Worm (Caenorhabditis elegans) whole organism, late embryonic: Measurements from ENCODE around the gene EEED8.2.

Experiments
- C08G9.2 ChIP-seq: sonication (generic microtip); optimal IDR thresholded peaks from 2 replicates; lab custom pipeline; 2016; ENCODE audit warnings: mild to moderate bottlenecking, missing genetic modification characterization, moderate library complexity, missing compliant biosample characterization
- F13H6.1 ChIP-seq: sonication (generic microtip); optimal IDR thresholded peaks from 2 replicates; lab custom pipeline; 2016; ENCODE audit warnings: missing genetic modification characterization, missing compliant biosample characterization
- K02D7.2 ChIP-seq: sonication (generic microtip); optimal IDR thresholded peaks from 2 replicates; lab custom pipeline; 2017; ENCODE audit warnings: mild to moderate bottlenecking, missing genetic modification characterization, missing compliant biosample characterization
- K09A11.1 ChIP-seq: sonication (generic microtip); optimal IDR thresholded peaks from 2 replicates; lab custom pipeline; 2017; ENCODE audit warnings: antibody characterized with exemption, mild to moderate bottlenecking, missing genetic modification characterization, missing compliant biosample characterization; ENCODE audit not compliant: insufficient read depth
- ahr-1 ChIP-seq: sonication (generic microtip); optimal IDR thresholded peaks from 2 replicates; lab custom pipeline; 2016; ENCODE audit warnings: missing genetic modification characterization, missing compliant biosample characterization
- ama-1 ChIP-seq: fragments of 150-350 bp; optimal IDR thresholded peaks from 2 replicates; lab custom pipeline; 2014
- ceh-14 ChIP-seq: sonication (generic microtip); optimal IDR thresholded peaks from 2 replicates; lab custom pipeline; 2016; ENCODE audit warnings: missing genotype, missing genetic modification characterization, missing compliant biosample characterization
- ceh-18 ChIP-seq: sonication (generic microtip); optimal IDR thresholded peaks from 2 replicates; lab custom pipeline; 2016; ENCODE audit warnings: missing genetic modification characterization, missing compliant biosample characterization
- ceh-19 ChIP-seq: fragments of 200-800 bp; sonication (Bioruptor generic); optimal IDR thresholded peaks from 2 replicates; lab custom pipeline; 2018; ENCODE audit warnings: mild to moderate bottlenecking, missing genetic modification characterization, missing compliant biosample characterization
- ceh-2 ChIP-seq: sonication (generic microtip); optimal IDR thresholded peaks from 2 replicates; lab custom pipeline; 2016; ENCODE audit warnings: missing genotype, missing genetic modification characterization, missing compliant biosample characterization
- ceh-34 ChIP-seq: sonication (generic microtip); optimal IDR thresholded peaks from 2 replicates; lab custom pipeline; 2016; ENCODE audit warnings: mild to moderate bottlenecking, missing genetic modification characterization, missing compliant biosample characterization
- ceh-48 ChIP-seq: sonication (generic microtip); optimal IDR thresholded peaks from 2 replicates; lab custom pipeline; 2016; ENCODE audit warnings: missing genetic modification characterization, inconsistent platforms, missing compliant biosample characterization
- ceh-6 ChIP-seq: fragments of 200-800 bp; sonication (Bioruptor generic); optimal IDR thresholded peaks from 2 replicates; lab custom pipeline; 2018; ENCODE audit warnings: mild to moderate bottlenecking, missing genetic modification characterization, missing compliant biosample characterization
- ceh-9 ChIP-seq: sonication (generic microtip); optimal IDR thresholded peaks from 2 replicates; lab custom pipeline; 2016; ENCODE audit warnings: mild to moderate bottlenecking, missing genetic modification characterization, inconsistent platforms, missing compliant biosample characterization
- che-1 ChIP-seq: sonication (generic microtip); optimal IDR thresholded peaks from 2 replicates; lab custom pipeline; 2016; ENCODE audit warnings: mild to moderate bottlenecking, missing genetic modification characterization, missing compliant biosample characterization
- dmd-4 ChIP-seq: sonication (generic microtip); optimal IDR thresholded peaks from 2 replicates; lab custom pipeline; 2016; ENCODE audit warnings: borderline replicate concordance, missing genetic modification characterization, missing compliant biosample characterization
- dve-1 ChIP-seq: sonication (generic microtip); optimal IDR thresholded peaks from 2 replicates; lab custom pipeline; 2017; ENCODE audit warnings: antibody characterized with exemption, mild to moderate bottlenecking, missing genetic modification characterization, missing compliant biosample characterization
- elt-2 ChIP-seq: sonication (generic microtip); optimal IDR thresholded peaks from 2 replicates; lab custom pipeline; 2016; ENCODE audit warnings: missing genetic modification reagents, missing genetic modification characterization, missing compliant biosample characterization
- elt-4 ChIP-seq: sonication (generic microtip); optimal IDR thresholded peaks from 2 replicates; lab custom pipeline; 2016; ENCODE audit warnings: missing genetic modification characterization, missing compliant biosample characterization
- eyg-1 ChIP-seq: sonication (generic microtip); optimal IDR thresholded peaks from 2 replicates; lab custom pipeline; 2016; ENCODE audit warnings: missing genotype, missing genetic modification characterization, missing compliant biosample characterization
- fkh-10 ChIP-seq: fragments of 150-350 bp; optimal IDR thresholded peaks from 2 replicates; lab custom pipeline; 2014; ENCODE audit warnings: missing biosample characterization, missing genetic modification reagents, missing genetic modification characterization
- fkh-6 ChIP-seq: sonication (generic microtip); optimal IDR thresholded peaks from 2 replicates; lab custom pipeline; 2016; ENCODE audit warnings: missing genetic modification characterization, missing compliant biosample characterization
- gmeb-2 ChIP-seq: sonication (generic microtip); optimal IDR thresholded peaks from 2 replicates; lab custom pipeline; 2016; ENCODE audit warnings: missing genetic modification characterization, inconsistent platforms, missing compliant biosample characterization
- hlh-30 ChIP-seq: sonication (generic microtip); optimal IDR thresholded peaks from 2 replicates; lab custom pipeline; 2017; ENCODE audit warnings: antibody characterized with exemption, missing genetic modification characterization, missing compliant biosample characterization; ENCODE audit not compliant: insufficient read depth
- hlh-6 ChIP-seq: sonication (generic microtip); optimal IDR thresholded peaks from 2 replicates; lab custom pipeline; 2016; ENCODE audit warnings: missing genotype, missing genetic modification characterization, missing compliant biosample characterization
- hlh-8 ChIP-seq: sonication (generic microtip); optimal IDR thresholded peaks from 2 replicates; lab custom pipeline; 2016; ENCODE audit warnings: missing genotype, missing genetic modification characterization, missing compliant biosample characterization
- lim-6 ChIP-seq: sonication (generic microtip); optimal IDR thresholded peaks from 2 replicates; lab custom pipeline; 2016; ENCODE audit warnings: missing genetic modification characterization, missing compliant biosample characterization
- lin-11 ChIP-seq: fragments of 200-800 bp; sonication (Bioruptor generic); optimal IDR thresholded peaks from 2 replicates; lab custom pipeline; 2018; ENCODE audit warnings: mild to moderate bottlenecking, missing genetic modification characterization, missing compliant biosample characterization
- madf-2 ChIP-seq: sonication (generic microtip); optimal IDR thresholded peaks from 2 replicates; lab custom pipeline; 2017; ENCODE audit warnings: missing genetic modification characterization, missing compliant biosample characterization
- mec-3 ChIP-seq: sonication (generic microtip); optimal IDR thresholded peaks from 2 replicates; lab custom pipeline; 2016; ENCODE audit warnings: borderline replicate concordance, missing genetic modification characterization, missing compliant biosample characterization
- nfya-1 ChIP-seq: sonication (generic microtip); optimal IDR thresholded peaks from 2 replicates; lab custom pipeline; 2017; ENCODE audit warnings: missing genetic modification characterization, mild to moderate bottlenecking, missing compliant biosample characterization, antibody characterized with exemption, moderate library complexity
- nhr-11 ChIP-seq: fragments of 150-350 bp; optimal IDR thresholded peaks from 2 replicates; lab custom pipeline; 2014; ENCODE audit warnings: missing biosample characterization, missing genetic modification characterization
- nhr-232 ChIP-seq: sonication (generic microtip); optimal IDR thresholded peaks from 2 replicates; lab custom pipeline; 2016; ENCODE audit warnings: missing genetic modification characterization, missing compliant biosample characterization
- npax-4 ChIP-seq: sonication (generic microtip); optimal IDR thresholded peaks from 2 replicates; lab custom pipeline; 2016; ENCODE audit warnings: missing genetic modification characterization, missing compliant biosample characterization
- odd-2 ChIP-seq: sonication (generic microtip); optimal IDR thresholded peaks from 2 replicates; lab custom pipeline; 2017; ENCODE audit warnings: antibody characterized with exemption, mild to moderate bottlenecking, missing genetic modification characterization, missing compliant biosample characterization
- pag-3 ChIP-seq: sonication (generic microtip); optimal IDR thresholded peaks from 2 replicates; lab custom pipeline; 2016; ENCODE audit warnings: missing compliant biosample characterization, missing genetic modification characterization, borderline replicate concordance
- pat-9 ChIP-seq: fragments of 200-800 bp; sonication (Bioruptor generic); optimal IDR thresholded peaks from 2 replicates; lab custom pipeline; 2018; ENCODE audit warnings: mild to moderate bottlenecking, missing genetic modification characterization, moderate library complexity, missing compliant biosample characterization
- pha-2 ChIP-seq: sonication (generic microtip); optimal IDR thresholded peaks from 2 replicates; lab custom pipeline; 2017; ENCODE audit warnings: mild to moderate bottlenecking, missing genetic modification characterization, missing compliant biosample characterization
- pqm-1 ChIP-seq: sonication (generic microtip); optimal IDR thresholded peaks from 2 replicates; lab custom pipeline; 2016; ENCODE audit warnings: missing genetic modification characterization, missing compliant biosample characterization
- pros-1 ChIP-seq: fragments of 150-350 bp; optimal IDR thresholded peaks from 2 replicates; lab custom pipeline; 2014; ENCODE audit warnings: missing biosample characterization, missing genetic modification reagents, missing genetic modification characterization
- ref-2 ChIP-seq: sonication (generic microtip); optimal IDR thresholded peaks from 2 replicates; lab custom pipeline; 2016; ENCODE audit warnings: missing genetic modification characterization, missing compliant biosample characterization
- sox-4 ChIP-seq: sonication (generic microtip); optimal IDR thresholded peaks from 2 replicates; lab custom pipeline; 2017; ENCODE audit warnings: mild to moderate bottlenecking, missing genetic modification characterization, inconsistent platforms, missing compliant biosample characterization
- syd-9 ChIP-seq: sonication (generic microtip); optimal IDR thresholded peaks from 2 replicates; lab custom pipeline; 2016; ENCODE audit warnings: mild to moderate bottlenecking, missing genetic modification characterization, moderate library complexity, missing compliant biosample characterization
- tbx-2 ChIP-seq: sonication (generic microtip); optimal IDR thresholded peaks from 2 replicates; lab custom pipeline; 2016; ENCODE audit warnings: missing genetic modification characterization, missing compliant biosample characterization
- tbx-7 ChIP-seq: sonication (generic microtip); optimal IDR thresholded peaks from 2 replicates; lab custom pipeline; 2016; ENCODE audit warnings: missing genotype, missing genetic modification characterization, missing compliant biosample characterization
- unc-3 ChIP-seq, 2 experiments: fragments of 200-800 bp in 1 of 2; sonication (Bioruptor generic) in 1 of 2; sonication (generic microtip) in 1 of 2; conservative IDR thresholded peaks in 1 of 2; optimal IDR thresholded peaks in 1 of 2; 2 replicates each; pipeline versions ENCODE4 v1.3.6 to Lab custom; 2016 to 2022; ENCODE audit warnings: missing compliant biosample characterization in 2 of 2, missing genetic modification characterization in 2 of 2, missing genetic modification reagents in 1 of 2
- unc-55 ChIP-seq: sonication (generic microtip); optimal IDR thresholded peaks from 2 replicates; lab custom pipeline; 2017; ENCODE audit warnings: missing biosample characterization, missing genetic modification reagents, missing genetic modification characterization
- zip-5 ChIP-seq: sonication (generic microtip); optimal IDR thresholded peaks from 2 replicates; lab custom pipeline; 2016; ENCODE audit warnings: missing genetic modification characterization, missing compliant biosample characterization

Gene EEED8.2

DNA sequence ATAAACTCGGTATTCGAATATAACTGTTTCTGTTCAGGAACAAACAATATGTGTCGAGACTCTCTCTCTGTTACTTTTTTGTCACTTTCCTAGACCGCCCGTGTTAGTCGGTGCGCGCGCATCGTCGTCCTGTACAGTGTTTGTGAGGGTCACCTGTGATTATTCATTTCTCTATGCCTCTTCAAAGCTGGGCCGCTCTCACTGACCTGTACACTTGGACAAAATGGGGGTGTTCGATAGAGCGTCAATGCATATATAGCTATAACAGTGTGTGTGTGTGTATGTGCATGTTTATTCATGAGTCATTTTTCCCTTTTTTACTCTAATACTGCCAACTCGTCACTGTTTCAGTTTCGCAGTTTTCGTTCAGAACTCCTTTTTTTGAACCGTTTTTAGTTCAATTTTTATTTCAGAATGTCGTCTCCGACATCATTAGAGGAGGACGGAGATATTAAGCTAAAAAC, 36.9 kb upstream of the EEED8.2 start, which contains the start of gene pkc-3 (continued):
- no peak for TF ChIP-seq pros-1 (tag; lab: Kevin White, UChicago)
- peak; percentile 2 for TF ChIP-seq hlh-30 (tag; lab: Kevin White, UChicago)
- no peak for TF ChIP-seq pha-2 (tag; lab: Kevin White, UChicago)
- no peak for TF ChIP-seq sox-4
- TF ChIP-seq elt-4 (tag; lab: Kevin White, UChicago) = no peak
- TF ChIP-seq ceh-14 = no peak
- TF ChIP-seq unc-55 = no peak
- TF ChIP-seq K09A11.1 = no peak
- TF ChIP-seq mec-3 (tag; lab: Kevin White, UChicago) = no peak
- no peak for TF ChIP-seq F13H6.1 (tag; lab: Kevin White, UChicago)
- TF ChIP-seq eyg-1 (tag; lab: Kevin White, UChicago) = no peak
- TF ChIP-seq C08G9.2 (tag; lab: Kevin White, UChicago) = no peak
- TF ChIP-seq ceh-18 (tag; lab: Kevin White, UChicago) = no peak
- TF ChIP-seq ama-1 = peak; percentile 43
- no peak for TF ChIP-seq lin-11 (tag; lab: Kevin White, UChicago)
- TF ChIP-seq ceh-2 (tag; lab: Kevin White, UChicago) = peak; percentile 9
- no peak for TF ChIP-seq nhr-232
- peak; percentile 14 for TF ChIP-seq tbx-2
- no peak for TF ChIP-seq nhr-11 (tag; lab: Kevin White, UChicago)
- TF ChIP-seq fkh-10 (GFP tag; lab: Kevin White, UChicago) = no peak
- TF ChIP-seq hlh-8 (tag; lab: Kevin White, UChicago) = no peak
- no peak for TF ChIP-seq unc-3 (GFP tag; conservative IDR thresholded peaks at IDR 0.05; lab: Robert Waterston, UW)
- no peak for TF ChIP-seq unc-3 (tag; optimal IDR thresholded peaks at IDR 0.05; lab: Kevin White, UChicago)
- TF ChIP-seq pag-3 (tag; lab: Kevin White, UChicago) = no peak
- no peak for TF ChIP-seq ceh-9
- no peak for TF ChIP-seq dmd-4 (tag; lab: Kevin White, UChicago)
- TF ChIP-seq zip-5 (tag; lab: Kevin White, UChicago) = no peak
- TF ChIP-seq lim-6 (tag; lab: Kevin White, UChicago) = no peak
- TF ChIP-seq npax-4 (tag; lab: Kevin White, UChicago) = no peak
- TF ChIP-seq che-1 (tag; lab: Kevin White, UChicago) = no peak
- TF ChIP-seq madf-2 (tag; lab: Kevin White, UChicago) = no peak
- no peak for TF ChIP-seq hlh-6 (tag; lab: Kevin White, UChicago)
- no peak for TF ChIP-seq odd-2 (tag; lab: Kevin White, UChicago)
- no peak for TF ChIP-seq ceh-48
- TF ChIP-seq ahr-1 (tag; lab: Kevin White, UChicago) = no peak
- no peak for TF ChIP-seq K02D7.2 (tag; lab: Kevin White, UChicago)
- peak; percentile 4 for TF ChIP-seq dve-1
- TF ChIP-seq nfya-1 (tag; lab: Kevin White, UChicago) = peak; percentile 34
- TF ChIP-seq pat-9 (tag; lab: Kevin White, UChicago) = no peak
- TF ChIP-seq elt-2 (tag; lab: Kevin White, UChicago) = peak; percentile 74
- TF ChIP-seq ceh-34 (tag; lab: Kevin White, UChicago) = no peak
- TF ChIP-seq gmeb-2 (tag; lab: Kevin White, UChicago) = no peak

DNA sequence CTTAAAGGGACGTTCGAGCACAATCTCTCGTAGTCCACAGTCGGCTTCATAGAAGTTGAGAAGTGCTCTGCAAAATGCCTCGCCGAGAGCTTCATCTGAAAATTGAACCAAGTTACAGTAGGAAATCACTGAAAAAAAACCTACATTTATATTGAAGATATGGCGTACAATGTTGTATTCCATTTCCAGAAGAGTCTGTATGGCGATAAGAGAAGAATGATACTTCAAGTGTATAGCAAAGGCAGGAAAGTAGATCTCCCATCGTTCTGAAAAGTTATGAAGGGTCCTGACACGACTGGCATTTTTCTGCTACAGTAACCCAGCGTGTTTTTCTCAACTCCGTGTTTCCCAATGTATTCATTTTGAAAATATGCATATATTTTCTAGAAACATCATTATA, 32.2 kb upstream of the EEED8.2 start:
- TF ChIP-seq dmd-4 (tag; lab: Kevin White, UChicago) (no peak), ceh-18 (tag; lab: Kevin White, UChicago) (no peak), tbx-7 (tag; lab: Kevin White, UChicago) (no peak), fkh-10 (GFP tag; lab: Kevin White, UChicago) (no peak), pat-9 (tag; lab: Kevin White, UChicago) (no peak), ceh-2 (tag; lab: Kevin White, UChicago) (no peak), ceh-6 (GFP tag; lab: Kevin White, UChicago) (no peak), pqm-1 (tag; lab: Kevin White, UChicago) (no peak), pag-3 (tag; lab: Kevin White, UChicago) (no peak), nhr-232 (no peak), npax-4 (tag; lab: Kevin White, UChicago) (no peak), fkh-6 (tag; lab: Kevin White, UChicago) (no peak), ref-2 (no peak), hlh-30 (tag; lab: Kevin White, UChicago) (no peak), ceh-19 (GFP tag; lab: Kevin White, UChicago) (no peak), syd-9 (tag; lab: Kevin White, UChicago) (no peak)
